Worm (Caenorhabditis elegans) whole organism, mixed stage, embryonic: ENCODE results near the gene C01G10.18.

Source experiments
- bed-3 ChIP-seq: fragments of 200-800 bp; sonication (Bioruptor generic); optimal IDR thresholded peaks from 3 replicates; lab custom pipeline; 2018; ENCODE audit warnings: mild to moderate bottlenecking, missing genetic modification characterization, moderate library complexity, missing compliant biosample characterization
- ceh-39 ChIP-seq: fragments of 150-350 bp; optimal IDR thresholded peaks from 2 replicates; lab custom pipeline; 2014; ENCODE audit warnings: missing biosample characterization, missing genetic modification characterization
- ces-1 ChIP-seq: fragments of 150-350 bp; optimal IDR thresholded peaks from 2 replicates; lab custom pipeline; 2014; ENCODE audit warnings: missing biosample characterization, missing genetic modification reagents, missing genetic modification characterization
- cnd-1 ChIP-seq: fragments of 200-800 bp; sonication (Bioruptor generic); optimal IDR thresholded peaks from 2 replicates; lab custom pipeline; 2018; ENCODE audit warnings: mild to moderate bottlenecking, missing genetic modification characterization, missing compliant biosample characterization
- drap-1 ChIP-seq: fragments of 200-800 bp; sonication (Bioruptor generic); optimal IDR thresholded peaks from 3 replicates; lab custom pipeline; 2018; ENCODE audit warnings: mild to moderate bottlenecking, missing genetic modification characterization, missing compliant biosample characterization
- elt-1 ChIP-seq: sonication (generic microtip); optimal IDR thresholded peaks from 2 replicates; lab custom pipeline; 2017; ENCODE audit warnings: missing genetic modification characterization, mild to moderate bottlenecking, missing compliant biosample characterization, antibody characterized with exemption, moderate library complexity, borderline replicate concordance; ENCODE audit not compliant: insufficient read depth
- flh-1 ChIP-seq: fragments of 200-800 bp; sonication (Bioruptor generic); optimal IDR thresholded peaks from 2 replicates; lab custom pipeline; 2018; ENCODE audit warnings: mild to moderate bottlenecking, missing genetic modification characterization, moderate library complexity, missing compliant biosample characterization
- ham-2 ChIP-seq: fragments of 200-800 bp; sonication (Bioruptor generic); optimal IDR thresholded peaks from 2 replicates; lab custom pipeline; 2018; ENCODE audit warnings: mild to moderate bottlenecking, missing genetic modification characterization, missing compliant biosample characterization
- hlh-1 ChIP-seq: fragments of 150-350 bp; optimal IDR thresholded peaks from 2 replicates; lab custom pipeline; 2014; ENCODE audit warnings: missing biosample characterization, missing genetic modification reagents, missing genetic modification characterization
- lin-13 ChIP-seq: fragments of 150-350 bp; optimal IDR thresholded peaks from 2 replicates; lab custom pipeline; 2014; ENCODE audit warnings: missing biosample characterization, missing genetic modification characterization
- lsy-2 ChIP-seq: fragments of 150-350 bp; optimal IDR thresholded peaks from 2 replicates; lab custom pipeline; 2014; ENCODE audit warnings: missing biosample characterization, missing genetic modification characterization
- mab-5 ChIP-seq: fragments of 150-350 bp; optimal IDR thresholded peaks from 2 replicates; lab custom pipeline; 2014; ENCODE audit warnings: missing biosample characterization, missing genetic modification characterization
- mep-1 ChIP-seq: fragments of 150-350 bp; optimal IDR thresholded peaks from 2 replicates; lab custom pipeline; 2017; ENCODE audit warnings: missing biosample characterization, missing genetic modification reagents, missing genetic modification characterization, inconsistent platforms
- mls-2 ChIP-seq: sonication (generic microtip); optimal IDR thresholded peaks from 2 replicates; lab custom pipeline; 2016; ENCODE audit warnings: mild to moderate bottlenecking, missing genetic modification characterization, moderate library complexity, missing compliant biosample characterization
- nhr-12 ChIP-seq: fragments of 150-350 bp; optimal IDR thresholded peaks from 2 replicates; lab custom pipeline; 2014; ENCODE audit warnings: missing biosample characterization, missing genetic modification characterization
- nhr-2 ChIP-seq: fragments of 150-350 bp; optimal IDR thresholded peaks from 2 replicates; lab custom pipeline; 2014; ENCODE audit warnings: missing biosample characterization, missing genetic modification characterization
- nhr-237 ChIP-seq: fragments of 150-350 bp; optimal IDR thresholded peaks from 2 replicates; lab custom pipeline; 2014; ENCODE audit warnings: missing biosample characterization, missing genetic modification characterization
- nhr-76 ChIP-seq: sonication (generic microtip); optimal IDR thresholded peaks from 2 replicates; lab custom pipeline; 2017; ENCODE audit warnings: missing biosample characterization, missing genetic modification characterization
- pha-4 ChIP-seq: fragments of 150-350 bp; optimal IDR thresholded peaks from 2 replicates; lab custom pipeline; 2018; ENCODE audit warnings: missing biosample characterization, missing genetic modification reagents, missing genetic modification characterization
- sptf-1 ChIP-seq: sonication (generic microtip); optimal IDR thresholded peaks from 2 replicates; lab custom pipeline; 2017; ENCODE audit warnings: mild to moderate bottlenecking, missing genetic modification characterization, moderate library complexity, missing compliant biosample characterization
- tbx-8 ChIP-seq: fragments of 200-800 bp; sonication (Bioruptor generic); optimal IDR thresholded peaks from 2 replicates; lab custom pipeline; 2018; ENCODE audit warnings: mild to moderate bottlenecking, missing genetic modification characterization, moderate library complexity, missing compliant biosample characterization
- unc-120 ChIP-seq: sonication (generic microtip); optimal IDR thresholded peaks from 2 replicates; lab custom pipeline; 2017; ENCODE audit warnings: missing genetic modification characterization, missing compliant biosample characterization; ENCODE audit not compliant: poor library complexity, severe bottlenecking
- unc-39 ChIP-seq: fragments of 150-350 bp; optimal IDR thresholded peaks from 2 replicates; lab custom pipeline; 2014; ENCODE audit warnings: missing biosample characterization, missing genetic modification characterization
- unc-62 ChIP-seq: fragments of 150-350 bp; optimal IDR thresholded peaks from 2 replicates; lab custom pipeline; 2014; ENCODE audit warnings: missing biosample characterization, missing genetic modification reagents, missing genetic modification characterization
- zip-8 ChIP-seq: fragments of 150-350 bp; optimal IDR thresholded peaks from 2 replicates; lab custom pipeline; 2014; ENCODE audit warnings: missing biosample characterization, missing genetic modification characterization
- ztf-11 ChIP-seq: fragments of 150-350 bp; optimal IDR thresholded peaks from 2 replicates; lab custom pipeline; 2014; ENCODE audit warnings: missing biosample characterization, missing genetic modification characterization

C01G10.18 gene

ce11 chrV:15067165-15067564, 21.3 kb downstream of the C01G10.18 start, which contains the start of gene C25D7.10:
Gene C25D7.10, plus strand, starts transcription at chrV:15067465.
- TF ChIP-seq tbx-8 (GFP tag; lab: Kevin White, UChicago) (no peak), unc-39 (tag; lab: Kevin White, UChicago) (no peak), lin-13 (no peak), elt-1 (tag; lab: Kevin White, UChicago) (no peak), ces-1 (GFP tag; lab: Kevin White, UChicago) (no peak)
- TF ChIP-seq, all 35 proteins: peak for 0

- TF ChIP-seq mab-5 (tag; lab: Kevin White, UChicago) (no peak), elt-1 (tag; lab: Kevin White, UChicago) (no peak), nhr-12 (tag; lab: Kevin White, UChicago) (no peak), ceh-39 (tag; lab: Kevin White, UChicago) (no peak), cnd-1 (tag; lab: Kevin White, UChicago) (no peak), ztf-11 (tag; lab: Kevin White, UChicago) (no peak), nhr-2 (tag; lab: Kevin White, UChicago) (no peak), flh-1 (GFP tag; lab: Kevin White, UChicago) (no peak), unc-120 (tag; lab: Kevin White, UChicago) (no peak), mep-1 (no peak), ham-2 (no peak), zip-8 (tag; lab: Kevin White, UChicago) (no peak)
These were observed 22.6 kb downstream of the C01G10.18 start, which contains the start of gene otub-1 for ce11 chrV:15065837-15066348. Gene otub-1, plus strand, starts transcription at chrV:15066298.

DNA sequence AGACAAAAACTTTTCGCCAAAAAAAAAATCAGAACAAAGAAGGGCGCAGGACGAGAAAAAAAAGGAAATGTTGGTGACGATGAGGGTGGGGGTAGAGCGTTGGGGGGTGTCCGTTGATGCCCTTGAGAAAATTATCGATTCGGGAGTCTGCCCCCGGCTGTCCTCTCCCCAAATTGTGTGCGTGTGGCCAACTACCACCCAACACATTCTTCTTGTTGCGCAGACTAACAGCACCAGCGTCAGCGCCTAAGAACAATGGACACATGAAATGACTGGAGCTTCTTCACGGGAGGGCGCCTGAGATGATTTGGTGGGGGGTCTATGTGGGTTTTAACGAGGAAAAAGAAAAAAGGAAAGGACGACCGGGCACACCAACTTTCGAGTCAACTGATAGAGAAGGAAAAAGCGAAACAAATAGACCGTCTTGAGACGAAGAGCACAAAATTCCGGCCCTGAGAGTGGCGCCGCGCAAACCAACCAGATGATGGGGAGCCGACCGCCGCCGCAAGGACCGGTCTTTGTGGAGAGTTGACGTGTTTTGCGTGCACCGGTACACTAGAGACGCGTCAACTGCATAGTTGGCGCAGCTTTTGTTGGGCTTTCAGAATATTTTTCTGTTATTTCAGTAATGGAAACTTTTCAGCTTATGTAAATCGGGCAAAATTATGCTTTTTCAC, 23.3 kb downstream of the C01G10.18 start, which contains the start of gene C25D7.9:
C25D7.9 (plus strand) TSS at position 68 of the 677 bp plus-strand sequence.
- peak; percentile 55 for TF ChIP-seq drap-1
- TF ChIP-seq ceh-39 (tag; lab: Kevin White, UChicago) = peak; percentile 20
- no peak for TF ChIP-seq cnd-1 (tag; lab: Kevin White, UChicago)
- peak; percentile 13 for TF ChIP-seq mep-1
- no peak for TF ChIP-seq nhr-237 (tag; lab: Kevin White, UChicago)
- TF ChIP-seq ces-1 (GFP tag; lab: Kevin White, UChicago) = peak; percentile 8
- TF ChIP-seq nhr-12 (tag; lab: Kevin White, UChicago) = no peak
- no peak for TF ChIP-seq mab-5 (tag; lab: Kevin White, UChicago)
- no peak for TF ChIP-seq ztf-11 (tag; lab: Kevin White, UChicago)
- TF ChIP-seq mls-2 (tag; lab: Kevin White, UChicago) = peak; percentile 51
- TF ChIP-seq sptf-1 (tag; lab: Kevin White, UChicago) = peak; percentile 24
- no peak for TF ChIP-seq zip-8 (tag; lab: Kevin White, UChicago)
- peak; percentile 77 for TF ChIP-seq nhr-2 (tag; lab: Kevin White, UChicago)
- no peak for TF ChIP-seq hlh-1 (tag; lab: Kevin White, UChicago)
- no peak for TF ChIP-seq unc-62 (GFP tag; lab: Kevin White, UChicago)

- TF ChIP-seq elt-1 (tag; lab: Kevin White, UChicago) (no peak), bed-3 (GFP tag; lab: Kevin White, UChicago) (no peak), unc-120 (tag; lab: Kevin White, UChicago) (no peak), mls-2 (tag; lab: Kevin White, UChicago) (no peak), lin-13 (no peak), mab-5 (tag; lab: Kevin White, UChicago) (no peak), flh-1 (GFP tag; lab: Kevin White, UChicago) (no peak), nhr-76 (no peak), unc-39 (tag; lab: Kevin White, UChicago) (no peak)
These were observed 24.5 kb downstream of the C01G10.18 start, which contains the start of gene rap-2 for ce11 chrV:15063987-15064386. Gene rap-2, minus strand, starts transcription at chrV:15064087.

- TF ChIP-seq drap-1 (no peak), nhr-237 (tag; lab: Kevin White, UChicago) (no peak), hlh-1 (tag; lab: Kevin White, UChicago) (no peak), pha-4 (tag; lab: Kevin White, UChicago) (no peak), zip-8 (tag; lab: Kevin White, UChicago) (no peak)
These were observed 27.9 kb downstream of the C01G10.18 start for ce11 chrV:15060595-15060994.

DNA sequence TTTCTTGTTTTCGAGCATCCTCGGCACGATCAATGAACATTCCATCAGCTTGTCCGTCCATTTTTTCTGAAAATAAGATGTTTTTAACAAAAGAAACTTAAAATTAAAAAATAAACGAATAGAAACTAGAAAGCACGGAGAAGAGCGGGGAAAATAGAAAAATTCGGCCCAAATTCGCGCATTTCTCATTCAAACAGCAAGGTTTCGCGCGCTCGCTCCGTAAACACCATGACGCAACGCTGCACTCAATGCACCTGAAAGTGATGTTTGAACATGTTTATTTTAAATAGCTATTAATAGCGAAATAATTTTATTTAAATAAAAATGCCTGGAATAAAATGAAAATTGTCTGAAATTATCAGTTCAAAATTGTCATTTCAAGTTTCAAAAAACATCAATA, 29.0 kb downstream of the C01G10.18 start, which contains the start of the genes mcm-3 and C25D7.15:
mcm-3 (minus strand) TSS at position 66 of the 400 bp plus-strand sequence.
C25D7.15 (plus strand) TSS at position 275 of the 400 bp plus-strand sequence.
- TF ChIP-seq ces-1 (GFP tag; lab: Kevin White, UChicago) = peak; percentile 11
- peak; percentile 44 for TF ChIP-seq zip-8 (tag; lab: Kevin White, UChicago)
- TF ChIP-seq drap-1 = no peak
- peak; percentile 12 for TF ChIP-seq lsy-2 (tag; lab: Kevin White, UChicago)
